Worm (Caenorhabditis elegans) whole organism, L2 larva: ENCODE results near the gene fbxa-224.

Source experiments
- C34F6.9 ChIP-seq: fragments of 150-350 bp; optimal IDR thresholded peaks from 2 replicates; lab custom pipeline; 2014; ENCODE audit warnings: missing biosample characterization, missing genetic modification characterization
- F13H6.1 ChIP-seq: sonication (generic microtip); optimal IDR thresholded peaks from 2 replicates; lab custom pipeline; 2016; ENCODE audit warnings: missing genetic modification characterization, missing compliant biosample characterization
- R02D3.7 ChIP-seq: fragments of 150-350 bp; optimal IDR thresholded peaks from 2 replicates; lab custom pipeline; 2014; ENCODE audit warnings: missing biosample characterization, missing genetic modification characterization
- Y55F3AM.14 ChIP-seq: fragments of 200-800 bp; sonication (Bioruptor generic); optimal IDR thresholded peaks from 2 replicates; lab custom pipeline; 2018; ENCODE audit warnings: mild to moderate bottlenecking, missing genetic modification characterization, missing compliant biosample characterization
- ZK546.5 ChIP-seq: sonication (generic microtip); optimal IDR thresholded peaks from 2 replicates; lab custom pipeline; 2017; ENCODE audit warnings: missing biosample characterization, missing genetic modification characterization
- alr-1 ChIP-seq: fragments of 150-350 bp; optimal IDR thresholded peaks from 2 replicates; lab custom pipeline; 2014; ENCODE audit warnings: missing biosample characterization, missing genetic modification characterization
- aly-2 ChIP-seq: fragments of 150-350 bp; optimal IDR thresholded peaks from 2 replicates; lab custom pipeline; 2014; ENCODE audit warnings: missing biosample characterization, missing genetic modification characterization
- ama-1 ChIP-seq: fragments of 150-350 bp; optimal IDR thresholded peaks from 2 replicates; lab custom pipeline; 2018; ENCODE audit warnings: inconsistent platforms
- blmp-1 ChIP-seq: sonication (generic microtip); optimal IDR thresholded peaks from 2 replicates; lab custom pipeline; 2017; ENCODE audit warnings: missing genetic modification characterization, mild to moderate bottlenecking, missing compliant biosample characterization, antibody characterized with exemption, moderate library complexity; ENCODE audit not compliant: insufficient read depth
- ceh-16 ChIP-seq: fragments of 150-350 bp; optimal IDR thresholded peaks from 2 replicates; lab custom pipeline; 2014; ENCODE audit warnings: missing biosample characterization, missing genetic modification characterization
- ceh-82 ChIP-seq: fragments of 150-350 bp; optimal IDR thresholded peaks from 2 replicates; lab custom pipeline; 2014; ENCODE audit warnings: missing biosample characterization, missing genetic modification characterization
- crh-2 ChIP-seq: sonication (generic microtip); optimal IDR thresholded peaks from 2 replicates; lab custom pipeline; 2017; ENCODE audit warnings: missing biosample characterization, missing genetic modification characterization
- dmd-4 ChIP-seq: sonication (generic microtip); optimal IDR thresholded peaks from 2 replicates; lab custom pipeline; 2017; ENCODE audit warnings: missing biosample characterization, missing genetic modification characterization
- egl-27 ChIP-seq: sonication (generic microtip); optimal IDR thresholded peaks from 3 replicates; lab custom pipeline; 2017; ENCODE audit warnings: missing biosample characterization, missing genetic modification reagents, missing genetic modification characterization
- elt-1 ChIP-seq: fragments of 150-350 bp; optimal IDR thresholded peaks from 2 replicates; lab custom pipeline; 2014; ENCODE audit warnings: missing biosample characterization, missing genetic modification characterization
- elt-3 ChIP-seq: sonication (generic microtip); optimal IDR thresholded peaks from 2 replicates; lab custom pipeline; 2017; ENCODE audit warnings: missing biosample characterization, missing genetic modification characterization
- fos-1 ChIP-seq: fragments of 150-350 bp; optimal IDR thresholded peaks from 2 replicates; lab custom pipeline; 2014; ENCODE audit warnings: missing biosample characterization, missing genetic modification characterization
- gmeb-1 ChIP-seq: fragments of 150-350 bp; optimal IDR thresholded peaks from 2 replicates; lab custom pipeline; 2014; ENCODE audit warnings: missing biosample characterization, missing genetic modification characterization
- lin-11 ChIP-seq: fragments of 150-350 bp; sonication (generic microtip); optimal IDR thresholded peaks from 2 replicates; lab custom pipeline; 2014; ENCODE audit warnings: missing biosample characterization, missing genetic modification characterization, inconsistent platforms, mixed read lengths
- lin-13 ChIP-seq: fragments of 150-350 bp; optimal IDR thresholded peaks from 2 replicates; lab custom pipeline; 2014; ENCODE audit warnings: missing biosample characterization, missing genetic modification reagents, missing genetic modification characterization
- lin-39 ChIP-seq: fragments of 150-350 bp; optimal IDR thresholded peaks from 2 replicates; lab custom pipeline; 2014; ENCODE audit warnings: missing biosample characterization, missing genetic modification reagents, missing genetic modification characterization
- lsy-2 ChIP-seq, 2 experiments: fragments of 150-350 bp in 1 of 2; sonication (generic microtip) in 1 of 2; optimal IDR thresholded peaks; 2 replicates each; lab custom pipeline; 2014 to 2017; ENCODE audit warnings: missing biosample characterization in 2 of 2, missing genetic modification characterization in 2 of 2
- mab-5 ChIP-seq: fragments of 150-350 bp; optimal IDR thresholded peaks from 2 replicates; lab custom pipeline; 2014; ENCODE audit warnings: missing biosample characterization, missing genetic modification characterization
- mbf-1 ChIP-seq: sonication (generic microtip); optimal IDR thresholded peaks from 2 replicates; lab custom pipeline; 2017; ENCODE audit warnings: missing biosample characterization, missing genetic modification characterization
- mdl-1 ChIP-seq, 2 experiments: fragments of 150-350 bp in 1 of 2; sonication (generic microtip) in 1 of 2; optimal IDR thresholded peaks; 2 replicates each; lab custom pipeline; 2017; ENCODE audit warnings: missing biosample characterization in 2 of 2, missing genetic modification characterization in 2 of 2
- nhr-10 ChIP-seq: sonication (generic microtip); optimal IDR thresholded peaks from 2 replicates; lab custom pipeline; 2017; ENCODE audit warnings: missing biosample characterization, missing genetic modification characterization
- nhr-11 ChIP-seq: fragments of 150-350 bp; optimal IDR thresholded peaks from 2 replicates; lab custom pipeline; 2014; ENCODE audit warnings: missing biosample characterization, missing genetic modification characterization
- nhr-12 ChIP-seq: fragments of 150-350 bp; optimal IDR thresholded peaks from 2 replicates; lab custom pipeline; 2014; ENCODE audit warnings: missing biosample characterization, missing genetic modification characterization
- nhr-129 ChIP-seq: fragments of 150-350 bp; optimal IDR thresholded peaks from 2 replicates; lab custom pipeline; 2014; ENCODE audit warnings: missing biosample characterization, missing genetic modification characterization
- nhr-21 ChIP-seq: fragments of 150-350 bp; optimal IDR thresholded peaks from 2 replicates; lab custom pipeline; 2014; ENCODE audit warnings: missing biosample characterization, missing genetic modification characterization
- nhr-23 ChIP-seq: fragments of 150-350 bp; optimal IDR thresholded peaks from 2 replicates; lab custom pipeline; 2014; ENCODE audit warnings: missing biosample characterization, missing genetic modification reagents, missing genetic modification characterization
- nhr-237 ChIP-seq: fragments of 150-350 bp; optimal IDR thresholded peaks from 2 replicates; lab custom pipeline; 2014; ENCODE audit warnings: missing biosample characterization, missing genetic modification characterization
- nhr-25 ChIP-seq: fragments of 150-350 bp; sonication (generic microtip); optimal IDR thresholded peaks from 3 replicates; lab custom pipeline; 2014; ENCODE audit warnings: missing biosample characterization, missing genetic modification characterization
- nhr-6 ChIP-seq: fragments of 150-350 bp; optimal IDR thresholded peaks from 2 replicates; lab custom pipeline; 2014; ENCODE audit warnings: missing biosample characterization, missing genetic modification characterization
- nhr-77 ChIP-seq: fragments of 150-350 bp; optimal IDR thresholded peaks from 2 replicates; lab custom pipeline; 2014; ENCODE audit warnings: missing biosample characterization, missing genetic modification characterization
- peb-1 ChIP-seq: fragments of 150-350 bp; optimal IDR thresholded peaks from 2 replicates; lab custom pipeline; 2014; ENCODE audit warnings: missing biosample characterization, missing genetic modification characterization
- sem-4 ChIP-seq: fragments of 150-350 bp; optimal IDR thresholded peaks from 2 replicates; lab custom pipeline; 2014; ENCODE audit warnings: missing biosample characterization, missing genetic modification reagents, missing genetic modification characterization
- skn-1 ChIP-seq: sonication (generic microtip); optimal IDR thresholded peaks from 2 replicates; lab custom pipeline; 2017; ENCODE audit warnings: missing biosample characterization, missing genetic modification characterization
- sma-3 ChIP-seq: sonication (generic microtip); optimal IDR thresholded peaks from 2 replicates; lab custom pipeline; 2016; ENCODE audit warnings: missing genetic modification reagents, missing genetic modification characterization, missing compliant biosample characterization
- sma-9 ChIP-seq, 2 experiments: fragments of 150-350 bp in 1 of 2; sonication (generic microtip) in 1 of 2; optimal IDR thresholded peaks; 2 replicates each; lab custom pipeline; 2014 to 2016; ENCODE audit warnings: missing genetic modification characterization in 2 of 2, mild to moderate bottlenecking in 1 of 2, missing biosample characterization in 1 of 2, missing compliant biosample characterization in 1 of 2, missing genetic modification reagents in 1 of 2, moderate library complexity in 1 of 2
- snpc-4 ChIP-seq: fragments of 150-350 bp; optimal IDR thresholded peaks from 2 replicates; lab custom pipeline; 2014; ENCODE audit warnings: missing biosample characterization, missing genetic modification characterization
- unc-39 ChIP-seq: fragments of 150-350 bp; optimal IDR thresholded peaks from 2 replicates; lab custom pipeline; 2014; ENCODE audit warnings: missing biosample characterization, missing genetic modification characterization
- unc-55 ChIP-seq: fragments of 150-350 bp; sonication (generic microtip); optimal IDR thresholded peaks from 3 replicates; lab custom pipeline; 2014; ENCODE audit warnings: missing biosample characterization, missing genetic modification reagents, missing genetic modification characterization
- unc-62 ChIP-seq: fragments of 150-350 bp; optimal IDR thresholded peaks from 2 replicates; lab custom pipeline; 2014; ENCODE audit warnings: missing biosample characterization, missing genetic modification reagents, missing genetic modification characterization
- zag-1 ChIP-seq: fragments of 150-350 bp; optimal IDR thresholded peaks from 2 replicates; lab custom pipeline; 2014; ENCODE audit warnings: missing biosample characterization, missing genetic modification characterization
- ztf-1 ChIP-seq: fragments of 200-800 bp; sonication (Bioruptor generic); conservative IDR thresholded peaks from 2 replicates; pipeline ENCODE4 v1.3.6; 2022; ENCODE audit warnings: missing genetic modification characterization, missing compliant biosample characterization
- ztf-11 ChIP-seq: sonication (generic microtip); optimal IDR thresholded peaks from 2 replicates; lab custom pipeline; 2017; ENCODE audit warnings: missing biosample characterization, missing genetic modification characterization
- ztf-4 ChIP-seq: fragments of 150-350 bp; optimal IDR thresholded peaks from 2 replicates; lab custom pipeline; 2014; ENCODE audit warnings: missing biosample characterization, missing genetic modification characterization

The fbxa-224 gene

DNA sequence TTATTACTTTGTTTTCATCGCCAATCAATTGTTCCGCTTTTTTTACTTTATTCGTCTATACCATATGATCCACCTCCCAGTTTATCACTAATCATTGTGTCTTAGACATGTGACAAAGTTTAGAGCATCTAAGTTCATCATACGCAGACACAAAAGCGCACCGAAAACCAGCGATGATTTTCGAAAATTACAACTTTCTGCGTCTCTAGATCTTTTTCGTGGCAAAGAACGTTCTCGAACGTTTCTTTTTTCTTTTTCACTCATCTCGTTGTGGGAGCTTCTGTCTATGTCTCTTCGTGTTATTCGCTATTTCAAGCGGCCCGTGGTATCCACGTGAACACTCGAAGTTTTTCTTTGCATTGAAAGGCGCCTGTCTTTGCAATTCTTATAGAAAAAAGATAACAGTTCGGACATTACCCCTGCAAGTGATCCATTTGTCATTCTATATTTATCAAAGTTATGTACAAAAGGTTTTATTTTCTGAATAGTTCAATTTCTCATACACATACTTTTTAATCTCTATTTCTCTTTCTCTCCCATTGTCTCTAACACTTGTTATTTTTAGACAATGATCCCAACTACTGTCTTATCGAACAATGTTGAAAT, 18.8 kb downstream of the fbxa-224 start, which contains the start of gene ZK1290.5:
TSS of gene ZK1290.5 (plus strand) at position 566 of the 606 bp plus-strand sequence.
- TF ChIP-seq ztf-1 (GFP tag; lab: Robert Waterston, UW): no peak
- peak; percentile 53 for TF ChIP-seq zag-1 (tag; lab: Kevin White, UChicago)
- TF ChIP-seq elt-1 (tag; lab: Kevin White, UChicago): no peak
- peak; percentile 92 for TF ChIP-seq egl-27
- TF ChIP-seq nhr-129 (tag; lab: Kevin White, UChicago): peak; percentile 93
- peak; percentile 79 for TF ChIP-seq sem-4
- TF ChIP-seq dmd-4: no peak
- peak; percentile 69 for TF ChIP-seq Y55F3AM.14 (GFP tag; lab: Kevin White, UChicago)
- no peak for TF ChIP-seq ztf-11 (tag; lab: Kevin White, UChicago)
- TF ChIP-seq gmeb-1 (tag; lab: Kevin White, UChicago): peak; percentile 62
- TF ChIP-seq snpc-4 (tag; lab: Kevin White, UChicago): peak; percentile 18
- peak; percentile 95 for TF ChIP-seq F13H6.1 (tag; lab: Kevin White, UChicago)
- peak; percentile 62 for TF ChIP-seq skn-1 (tag; lab: Kevin White, UChicago)
- peak; percentile 47 for TF ChIP-seq lin-13 (GFP tag; lab: Kevin White, UChicago)
- peak; percentile 84 for TF ChIP-seq ztf-4 (tag; lab: Kevin White, UChicago)
- no peak for TF ChIP-seq aly-2
- no peak for TF ChIP-seq ZK546.5 (tag; lab: Kevin White, UChicago)
- peak; percentile 98 for TF ChIP-seq sma-9 (GFP tag; optimal IDR thresholded peaks at IDR 0.05; lab: Kevin White, UChicago)
- peak; percentile 18 for TF ChIP-seq sma-9 (tag; optimal IDR thresholded peaks at IDR 0.05; lab: Kevin White, UChicago)
- peak; percentile 68 for TF ChIP-seq unc-55 (GFP tag; lab: Kevin White, UChicago)
- no peak for TF ChIP-seq lin-39 (tag; lab: Kevin White, UChicago)
- TF ChIP-seq lsy-2 (tag; optimal IDR thresholded peaks at IDR 0.05; lab: Kevin White, UChicago): peak; percentile 28 to 89
- TF ChIP-seq ama-1 (lab: Kevin White, UChicago): no peak
- TF ChIP-seq nhr-25 (tag; lab: Kevin White, UChicago): peak; percentile 91
- peak; percentile 87 for TF ChIP-seq fos-1
- peak; percentile 94 for TF ChIP-seq nhr-21 (tag; lab: Kevin White, UChicago)
- no peak for TF ChIP-seq alr-1 (tag; lab: Kevin White, UChicago)
- TF ChIP-seq nhr-10 (tag; lab: Kevin White, UChicago): peak; percentile 52
- TF ChIP-seq mbf-1 (tag; lab: Kevin White, UChicago): no peak
- no peak for TF ChIP-seq nhr-11 (tag; lab: Kevin White, UChicago)
- peak; percentile 98 for TF ChIP-seq crh-2 (tag; lab: Kevin White, UChicago)
- TF ChIP-seq nhr-12 (tag; lab: Kevin White, UChicago): no peak
- TF ChIP-seq nhr-23 (tag; lab: Kevin White, UChicago): no peak
- peak; percentile 97 for TF ChIP-seq sma-3 (GFP tag; lab: Kevin White, UChicago)
- TF ChIP-seq peb-1: no peak
- TF ChIP-seq lin-11 (tag; lab: Kevin White, UChicago): no peak
- TF ChIP-seq mdl-1 (tag; optimal IDR thresholded peaks at IDR 0.05; lab: Kevin White, UChicago): peak; percentile 74 to 90
- no peak for TF ChIP-seq R02D3.7 (tag; lab: Kevin White, UChicago)
- TF ChIP-seq blmp-1 (tag; lab: Kevin White, UChicago): peak; percentile 71
- TF ChIP-seq nhr-77 (tag; lab: Kevin White, UChicago): no peak
- peak; percentile 18 for TF ChIP-seq unc-62
- no peak for TF ChIP-seq elt-3 (tag; lab: Kevin White, UChicago)
- no peak for TF ChIP-seq unc-39 (tag; lab: Kevin White, UChicago)
- TF ChIP-seq mab-5 (tag; lab: Kevin White, UChicago): peak; percentile 27
- TF ChIP-seq nhr-6: peak; percentile 84
- TF ChIP-seq ceh-82 (tag; lab: Kevin White, UChicago): no peak
- no peak for TF ChIP-seq ceh-16 (tag; lab: Kevin White, UChicago)
- TF ChIP-seq nhr-237 (tag; lab: Kevin White, UChicago): no peak
- TF ChIP-seq C34F6.9 (tag; lab: Kevin White, UChicago): peak; percentile 96
